Fruit fly (Drosophila melanogaster): ENCODE measurements around the gene BoYb.

The BoYb gene

DNA sequence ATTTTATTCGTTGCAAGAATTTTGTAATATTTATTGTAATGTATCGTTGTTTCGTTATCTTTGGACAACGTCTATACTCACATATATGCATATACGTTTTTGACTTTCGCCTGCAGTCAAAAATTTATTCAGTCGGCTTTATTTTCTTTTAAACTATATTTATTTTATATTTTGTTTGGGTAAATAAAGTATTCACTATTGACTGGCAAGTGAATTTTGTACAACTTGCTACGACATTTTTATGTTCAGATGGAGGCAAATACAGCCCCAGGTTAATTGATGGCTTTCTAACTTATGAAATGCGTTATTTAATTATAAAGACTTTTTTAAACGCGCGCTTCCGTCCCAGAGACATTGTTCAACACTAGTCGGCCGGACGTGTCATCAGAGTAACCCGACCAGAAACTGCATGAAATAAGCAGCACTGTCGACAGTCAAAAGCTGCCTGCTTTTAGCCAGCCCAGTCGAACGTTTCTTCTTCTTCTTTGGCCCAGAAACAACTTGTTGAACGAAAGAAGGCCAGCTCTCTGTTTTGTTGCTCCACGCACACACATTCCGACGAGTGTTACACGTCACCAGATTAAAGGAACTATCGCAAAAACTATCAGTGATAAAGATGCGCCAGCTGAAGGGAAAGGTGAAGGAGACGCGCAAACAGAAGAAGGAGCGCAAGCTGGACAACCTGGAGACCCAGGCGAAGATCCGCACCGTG, 38.2 kb upstream of the BoYb start, which contains the start of gene CG33169 (continued):
- TF ChIP-seq Blimp-1 (GFP tag; optimal IDR thresholded peaks at IDR 0.05) (peak; percentile 41), svp (GFP tag) (peak; percentile 82), CG32006 (GFP tag; optimal IDR thresholded peaks at IDR 0.05) (peak; percentile 48), Sox14 (GFP tag; optimal IDR thresholded peaks at IDR 0.05) (peak; percentile 77), net (GFP tag; optimal IDR thresholded peaks at IDR 0.05) (peak; percentile 48), CG6792 (GFP tag; optimal IDR thresholded peaks at IDR 0.05) (peak; percentile 48), salr (GFP tag; optimal IDR thresholded peaks at IDR 0.05) (peak in 1 of 2 experiments; percentile 63), topi (GFP tag; optimal IDR thresholded peaks at IDR 0.05) (peak; percentile 65), achi (GFP tag; optimal IDR thresholded peaks at IDR 0.05) (peak; percentile 96), CG3919 (GFP tag; optimal IDR thresholded peaks at IDR 0.05) (peak; percentile 73), fd59A (GFP tag; optimal IDR thresholded peaks at IDR 0.05) (peak; percentile 23), esn (GFP tag; optimal IDR thresholded peaks at IDR 0.05) (peak; percentile 74), pdm3 (GFP tag; optimal IDR thresholded peaks at IDR 0.05) (peak; percentile 57), CG1621 (tag; optimal IDR thresholded peaks at IDR 0.05) (peak; percentile 95), Eip78C (GFP tag) (peak; percentile 70), CG34406 (GFP tag; optimal IDR thresholded peaks at IDR 0.05) (no peak), CG16779 (tag; optimal IDR thresholded peaks at IDR 0.05) (no peak), CG4318 (GFP tag; optimal IDR thresholded peaks at IDR 0.05) (no peak), Met (GFP tag; optimal IDR thresholded peaks at IDR 0.05) (peak; percentile 50), cyc (GFP tag; optimal IDR thresholded peaks at IDR 0.05) (peak; percentile 84), Smox (GFP tag; optimal IDR thresholded peaks at IDR 0.05) (peak; percentile 36), CG6808 (GFP tag; optimal IDR thresholded peaks at IDR 0.05) (no peak), CG8632 (GFP tag; optimal IDR thresholded peaks at IDR 0.05) (no peak), eg (GFP tag; IDR thresholded peaks at IDR 0.05) (peak; percentile 74), ss (GFP tag; optimal IDR thresholded peaks at IDR 0.05) (peak in 1 of 2 experiments; percentile 49), CG7368 (GFP tag; optimal IDR thresholded peaks at IDR 0.05) (peak; percentile 37), Eip93F (GFP tag; optimal IDR thresholded peaks at IDR 0.05) (no peak), CG15336 (GFP tag; IDR thresholded peaks at IDR 0.05) (no peak), Gug (GFP tag; IDR thresholded peaks at IDR 0.05) (no peak), CG10631 (GFP tag; optimal IDR thresholded peaks at IDR 0.05) (peak; percentile 54), Hr38 (GFP tag; optimal IDR thresholded peaks at IDR 0.05) (no peak), CG8119 (GFP tag; IDR thresholded peaks at IDR 0.05) (no peak), CG10669 (GFP tag; optimal IDR thresholded peaks at IDR 0.05) (peak; percentile 26)

DNA sequence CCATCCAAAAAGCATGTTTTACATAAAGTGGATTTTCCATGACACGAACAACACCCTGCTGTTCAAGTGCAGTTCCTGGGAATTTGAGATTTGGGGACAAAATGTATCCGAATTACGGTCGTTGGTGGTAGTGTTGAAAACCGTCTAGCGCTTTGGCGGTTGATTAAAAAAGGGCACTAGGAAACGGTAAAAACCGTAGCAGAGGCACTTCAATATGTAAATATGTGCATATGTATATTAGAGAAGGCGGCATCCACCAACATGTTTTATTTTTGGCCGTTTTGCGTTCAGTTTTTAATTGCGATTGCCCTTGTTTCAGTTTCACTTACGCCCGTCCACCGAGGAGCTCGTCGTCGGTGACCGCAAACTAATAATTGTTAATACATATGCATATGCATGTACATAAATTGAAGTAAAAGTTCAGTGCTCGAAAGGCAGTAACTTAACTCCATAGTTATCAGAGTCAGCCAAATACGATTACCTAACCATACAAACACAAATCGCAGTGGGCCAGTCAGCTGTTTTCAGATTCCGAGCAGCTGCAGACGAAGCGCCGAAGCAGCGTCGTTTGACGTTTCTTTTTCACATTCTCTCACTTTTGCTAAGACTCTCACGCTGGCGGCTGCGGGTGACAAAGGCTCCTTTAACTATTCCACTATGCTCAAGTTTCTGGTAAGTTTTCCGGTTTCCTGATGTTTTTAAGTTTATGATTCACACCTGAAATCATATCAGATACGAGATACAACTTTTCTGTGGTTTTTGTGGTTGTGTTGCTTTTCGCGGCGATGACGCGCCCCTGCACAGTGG, 37.3 kb upstream of the BoYb start, which contains the start of gene CG33170:
CG33170 (plus strand) TSS at position 347 of the 807 bp plus-strand sequence.
- no peak for TF ChIP-seq CG9139 (GFP tag; optimal IDR thresholded peaks at IDR 0.05)
- peak; percentile 45 for TF ChIP-seq fkh (GFP tag; optimal IDR thresholded peaks at IDR 0.05)
- peak in 1 of 2 experiments; percentile 41 for TF ChIP-seq ss (GFP tag; optimal IDR thresholded peaks at IDR 0.05)
- no peak for TF ChIP-seq CG15336 (GFP tag; IDR thresholded peaks at IDR 0.05)
- TF ChIP-seq achi (GFP tag; optimal IDR thresholded peaks at IDR 0.05), result peak; percentile 77
- peak; percentile 93 for TF ChIP-seq vri (GFP tag; optimal IDR thresholded peaks at IDR 0.05)
- TF ChIP-seq Hr39 (GFP tag; optimal IDR thresholded peaks at IDR 0.05), result no peak
- TF ChIP-seq Hr38 (GFP tag; optimal IDR thresholded peaks at IDR 0.05), result no peak
- no peak for TF ChIP-seq CG11762 (GFP tag; optimal IDR thresholded peaks at IDR 0.05; ENCODE audit: insufficient read depth)
- TF ChIP-seq Eip78C (GFP tag), result peak; percentile 69
- no peak for TF ChIP-seq CG6854 (GFP tag; optimal IDR thresholded peaks at IDR 0.05)
- no peak for TF ChIP-seq CG11902 (GFP tag; optimal IDR thresholded peaks at IDR 0.05)
- peak; percentile 8 for TF ChIP-seq topi (GFP tag; optimal IDR thresholded peaks at IDR 0.05)
